Worm (Caenorhabditis elegans) whole organism, L3 larva: ENCODE measurements around the gene C28D4.4.

Source experiments
- R02D3.7 ChIP-seq: fragments of 150-350 bp; optimal IDR thresholded peaks from 2 replicates; lab custom pipeline; 2014; ENCODE audit warnings: missing biosample characterization, missing genetic modification characterization
- ZK546.5 ChIP-seq: sonication (generic microtip); optimal IDR thresholded peaks from 2 replicates; lab custom pipeline; 2017; ENCODE audit warnings: missing biosample characterization, missing genetic modification characterization
- aly-2 ChIP-seq: fragments of 150-350 bp; optimal IDR thresholded peaks from 2 replicates; lab custom pipeline; 2014; ENCODE audit warnings: missing biosample characterization, missing genetic modification characterization
- ceh-28 ChIP-seq: fragments of 150-350 bp; optimal IDR thresholded peaks from 2 replicates; lab custom pipeline; 2014; ENCODE audit warnings: missing biosample characterization, missing genetic modification reagents, missing genetic modification characterization
- daf-12 ChIP-seq: fragments of 150-350 bp; optimal IDR thresholded peaks from 2 replicates; lab custom pipeline; 2014; ENCODE audit warnings: missing biosample characterization, missing genetic modification reagents, missing genetic modification characterization
- elt-1 ChIP-seq: fragments of 150-350 bp; optimal IDR thresholded peaks from 2 replicates; lab custom pipeline; 2014; ENCODE audit warnings: missing biosample characterization, missing genetic modification characterization
- elt-2 ChIP-seq: sonication (generic microtip); optimal IDR thresholded peaks from 2 replicates; lab custom pipeline; 2016; ENCODE audit warnings: missing genetic modification reagents, mild to moderate bottlenecking, missing genetic modification characterization, missing compliant biosample characterization
- elt-3 ChIP-seq, 3 experiments: fragments of 150-350 bp in 1 of 3; sonication (generic microtip) in 2 of 3; optimal IDR thresholded peaks; 2 replicates in 2 of 3; 4 replicates in 1 of 3; lab custom pipeline; 2014 to 2017; ENCODE audit warnings: missing biosample characterization in 3 of 3, missing genetic modification characterization in 3 of 3
- eor-1 ChIP-seq, 2 experiments: fragments of 150-350 bp; optimal IDR thresholded peaks; 2 replicates each; lab custom pipeline; 2014 to 2018; ENCODE audit warnings: missing biosample characterization in 2 of 2, missing genetic modification characterization in 2 of 2
- fkh-10 ChIP-seq: sonication (generic microtip); optimal IDR thresholded peaks from 2 replicates; lab custom pipeline; 2017; ENCODE audit warnings: missing biosample characterization, missing genetic modification reagents, missing genetic modification characterization
- fkh-2 ChIP-seq: fragments of 150-350 bp; optimal IDR thresholded peaks from 2 replicates; lab custom pipeline; 2014; ENCODE audit warnings: missing biosample characterization, missing genetic modification reagents, missing genetic modification characterization
- fos-1 ChIP-seq: fragments of 150-350 bp; optimal IDR thresholded peaks from 2 replicates; lab custom pipeline; 2014; ENCODE audit warnings: missing biosample characterization, missing genetic modification characterization
- hmg-11 ChIP-seq: sonication (generic microtip); optimal IDR thresholded peaks from 2 replicates; lab custom pipeline; 2016; ENCODE audit warnings: missing genetic modification characterization, missing compliant biosample characterization
- jun-1 ChIP-seq: fragments of 150-350 bp; optimal IDR thresholded peaks from 2 replicates; lab custom pipeline; 2014; ENCODE audit warnings: missing biosample characterization, missing genetic modification reagents, missing genetic modification characterization
- lin-15B ChIP-seq: fragments of 150-350 bp; optimal IDR thresholded peaks from 2 replicates; lab custom pipeline; 2014; ENCODE audit warnings: missing biosample characterization, missing genetic modification characterization
- lin-39 ChIP-seq: fragments of 150-350 bp; optimal IDR thresholded peaks from 2 replicates; lab custom pipeline; 2018; ENCODE audit warnings: missing biosample characterization, missing genetic modification reagents, missing genetic modification characterization
- mml-1 ChIP-seq: fragments of 150-350 bp; sonication (generic microtip); optimal IDR thresholded peaks from 3 replicates; lab custom pipeline; 2014; ENCODE audit warnings: missing biosample characterization, missing genetic modification characterization
- nhr-11 ChIP-seq: fragments of 150-350 bp; optimal IDR thresholded peaks from 2 replicates; lab custom pipeline; 2014; ENCODE audit warnings: missing biosample characterization, missing genetic modification characterization
- nhr-12 ChIP-seq: fragments of 150-350 bp; optimal IDR thresholded peaks from 2 replicates; lab custom pipeline; 2014; ENCODE audit warnings: missing biosample characterization, missing genetic modification characterization
- nhr-25 ChIP-seq: sonication (generic microtip); optimal IDR thresholded peaks from 2 replicates; lab custom pipeline; 2017; ENCODE audit warnings: missing biosample characterization, missing genetic modification characterization
- nhr-28 ChIP-seq: fragments of 150-350 bp; optimal IDR thresholded peaks from 2 replicates; lab custom pipeline; 2014; ENCODE audit warnings: missing biosample characterization, missing genetic modification characterization
- nhr-43 ChIP-seq: sonication (generic microtip); optimal IDR thresholded peaks from 2 replicates; lab custom pipeline; 2016; ENCODE audit warnings: mild to moderate bottlenecking, missing genetic modification characterization, missing compliant biosample characterization; ENCODE audit not compliant: poor library complexity, severe bottlenecking
- nhr-76 ChIP-seq: fragments of 150-350 bp; sonication (generic microtip); optimal IDR thresholded peaks from 5 replicates; lab custom pipeline; 2014; ENCODE audit warnings: missing biosample characterization, missing genetic modification characterization
- nhr-77 ChIP-seq: fragments of 150-350 bp; optimal IDR thresholded peaks from 2 replicates; lab custom pipeline; 2014; ENCODE audit warnings: missing biosample characterization, missing genetic modification characterization
- pqm-1 ChIP-seq: fragments of 150-350 bp; optimal IDR thresholded peaks from 2 replicates; lab custom pipeline; 2017; ENCODE audit warnings: missing biosample characterization, missing genetic modification characterization, inconsistent platforms
- sea-2 ChIP-seq: fragments of 150-350 bp; sonication (generic microtip); optimal IDR thresholded peaks from 4 replicates; lab custom pipeline; 2014; ENCODE audit warnings: missing biosample characterization, missing genetic modification reagents, missing genetic modification characterization
- skn-1 ChIP-seq: fragments of 150-350 bp; optimal IDR thresholded peaks from 2 replicates; lab custom pipeline; 2014; ENCODE audit warnings: missing biosample characterization, missing genetic modification characterization
- tbx-2 ChIP-seq: sonication (generic microtip); optimal IDR thresholded peaks from 2 replicates; lab custom pipeline; 2016; ENCODE audit warnings: mild to moderate bottlenecking, missing genetic modification characterization, missing compliant biosample characterization
- unc-39 ChIP-seq: sonication (generic microtip); optimal IDR thresholded peaks from 4 replicates; lab custom pipeline; 2017; ENCODE audit warnings: missing biosample characterization, missing genetic modification characterization
- unc-62 ChIP-seq: fragments of 150-350 bp; sonication (generic microtip); optimal IDR thresholded peaks from 4 replicates; lab custom pipeline; 2014; ENCODE audit warnings: missing biosample characterization, missing genetic modification reagents, missing genetic modification characterization
- ztf-11 ChIP-seq: fragments of 150-350 bp; optimal IDR thresholded peaks from 2 replicates; lab custom pipeline; 2014; ENCODE audit warnings: missing biosample characterization, missing genetic modification characterization
- ztf-4 ChIP-seq: fragments of 150-350 bp; optimal IDR thresholded peaks from 2 replicates; lab custom pipeline; 2014; ENCODE audit warnings: missing biosample characterization, missing genetic modification characterization

Gene C28D4.4

DNA sequence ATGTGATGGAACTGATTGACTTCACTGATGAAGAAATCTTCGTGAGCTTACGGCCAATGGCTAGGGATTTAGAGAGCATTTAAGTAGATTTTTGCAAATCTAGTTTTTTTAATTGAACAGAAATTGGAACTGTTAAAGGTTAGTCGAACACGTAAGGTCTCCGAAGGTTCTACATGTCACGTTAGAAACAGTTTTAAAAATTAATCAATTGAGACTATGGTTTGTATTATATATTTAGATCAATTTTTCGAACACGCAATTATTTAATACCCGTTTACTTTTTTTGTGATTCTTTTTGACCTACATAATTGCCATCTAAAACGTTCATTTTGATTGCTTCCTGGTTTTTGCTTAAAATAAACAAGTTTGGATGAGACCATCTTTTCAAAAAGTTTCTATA lies at the start of gene C28D4.4:
Gene C28D4.4 (minus strand): TSS at position 101 of the 400 bp plus-strand sequence.
- TF ChIP-seq fkh-10 (no peak), nhr-77 (tag; lab: Kevin White, UChicago) (no peak), elt-3 (tag; optimal IDR thresholded peaks at IDR 0.05; lab: Kevin White, UChicago) (no peak), tbx-2 (tag; lab: Kevin White, UChicago) (no peak), mml-1 (tag; lab: Kevin White, UChicago) (no peak), daf-12 (tag; lab: Kevin White, UChicago) (no peak), sea-2 (no peak), R02D3.7 (tag; lab: Kevin White, UChicago) (no peak), jun-1 (tag; lab: Kevin White, UChicago) (no peak), ZK546.5 (tag; lab: Kevin White, UChicago) (no peak)

DNA sequence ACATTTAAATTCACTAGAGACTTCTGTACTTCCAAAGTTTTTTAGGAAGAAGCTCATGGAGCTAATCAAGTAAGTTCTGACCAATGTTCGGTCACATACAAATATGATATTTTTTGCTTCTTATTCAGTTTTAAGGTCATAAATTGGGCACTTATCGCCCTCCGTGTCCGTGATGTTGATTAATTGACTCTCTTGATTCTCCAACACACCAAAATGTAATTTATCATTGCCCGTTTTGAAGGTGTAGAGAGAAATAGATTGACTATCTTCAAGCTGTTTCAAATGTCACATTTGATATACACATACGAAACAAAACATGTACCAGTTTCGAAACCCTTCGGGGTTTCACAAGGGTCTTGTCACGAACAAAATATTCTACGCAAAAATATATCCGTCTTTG lies 45.9 kb upstream of the C28D4.4 start:
- TF ChIP-seq unc-62 (GFP tag; lab: Kevin White, UChicago), result peak; percentile 68
- TF ChIP-seq ztf-11 (tag; lab: Kevin White, UChicago), result no peak
- peak; percentile 36 for TF ChIP-seq nhr-25
- TF ChIP-seq lin-39 (tag; lab: Kevin White, UChicago), result peak; percentile 60
- TF ChIP-seq, all 47 proteins: peak for 3

DNA sequence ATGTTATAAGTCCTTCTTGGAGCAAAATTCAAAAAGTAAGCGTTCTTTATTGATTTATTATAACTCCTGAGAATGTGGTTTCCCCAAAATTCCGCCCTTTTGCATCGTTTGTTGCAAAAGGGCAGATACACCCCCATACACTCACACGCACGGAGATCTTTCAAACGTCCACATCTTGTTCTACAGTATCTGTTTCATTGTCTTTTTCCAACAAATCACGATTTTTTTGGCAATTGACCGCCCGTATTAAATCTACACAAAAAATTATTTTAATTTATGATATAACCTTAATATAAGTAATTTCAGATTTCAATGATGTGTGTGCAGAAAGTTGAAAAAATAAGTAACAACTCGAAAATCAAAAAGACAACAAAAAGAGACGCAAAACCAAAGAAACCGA lies 44.7 kb upstream of the C28D4.4 start, which contains the start of gene T13F2.4:
Gene T13F2.4 (plus strand): TSS at position 301 of the 400 bp plus-strand sequence.
- TF ChIP-seq nhr-43 (tag; lab: Kevin White, UChicago), result no peak
- TF ChIP-seq nhr-77 (tag; lab: Kevin White, UChicago), result no peak
- no peak for TF ChIP-seq tbx-2 (tag; lab: Kevin White, UChicago)
- no peak for TF ChIP-seq eor-1 (tag; optimal IDR thresholded peaks at IDR 0.05; lab: Kevin White, UChicago)
- TF ChIP-seq skn-1 (tag; lab: Kevin White, UChicago), result no peak
- TF ChIP-seq nhr-28 (tag; lab: Kevin White, UChicago), result no peak
- no peak for TF ChIP-seq unc-62 (GFP tag; lab: Kevin White, UChicago)
- no peak for TF ChIP-seq hmg-11
- no peak for TF ChIP-seq elt-1 (tag; lab: Kevin White, UChicago)
- no peak for TF ChIP-seq nhr-76
- TF ChIP-seq nhr-25, result no peak
- no peak for TF ChIP-seq lin-15B (tag; lab: Kevin White, UChicago)
- no peak for TF ChIP-seq ZK546.5 (tag; lab: Kevin White, UChicago)
- no peak for TF ChIP-seq unc-39 (tag; lab: Kevin White, UChicago)
- no peak for TF ChIP-seq aly-2 (tag; lab: Kevin White, UChicago)

DNA sequence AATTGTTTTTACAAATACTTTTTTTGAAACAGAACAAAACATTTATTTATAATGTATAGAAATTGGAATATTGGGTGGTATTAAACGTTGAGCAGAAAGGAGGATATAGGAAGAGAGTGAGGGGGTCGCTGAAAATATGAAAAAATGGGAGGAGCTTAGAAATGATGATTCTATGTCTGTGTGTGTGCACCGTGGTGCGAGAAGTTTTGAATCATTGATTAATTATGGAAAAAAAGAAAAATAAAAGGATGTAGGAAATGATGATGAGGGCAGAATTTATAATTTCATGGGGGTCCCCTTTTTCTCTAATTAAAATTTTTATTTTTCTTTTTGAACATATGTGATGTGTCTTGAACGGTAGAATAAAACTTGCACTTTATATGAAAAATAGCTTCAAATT lies 39.9 kb upstream of the C28D4.4 start, which contains the start of gene sre-4:
Gene sre-4 (minus strand): TSS at position 101 of the 400 bp plus-strand sequence.
- TF ChIP-seq elt-3 (tag; optimal IDR thresholded peaks at IDR 0.05; lab: Kevin White, UChicago) (no peak), ceh-28 (tag; lab: Kevin White, UChicago) (no peak), lin-15B (tag; lab: Kevin White, UChicago) (no peak), sea-2 (no peak), nhr-77 (tag; lab: Kevin White, UChicago) (no peak), pqm-1 (no peak), R02D3.7 (tag; lab: Kevin White, UChicago) (no peak), elt-2 (tag; lab: Kevin White, UChicago) (no peak), fos-1 (tag; lab: Kevin White, UChicago) (no peak), tbx-2 (tag; lab: Kevin White, UChicago) (no peak), nhr-12 (no peak), nhr-25 (no peak), nhr-76 (no peak)

DNA sequence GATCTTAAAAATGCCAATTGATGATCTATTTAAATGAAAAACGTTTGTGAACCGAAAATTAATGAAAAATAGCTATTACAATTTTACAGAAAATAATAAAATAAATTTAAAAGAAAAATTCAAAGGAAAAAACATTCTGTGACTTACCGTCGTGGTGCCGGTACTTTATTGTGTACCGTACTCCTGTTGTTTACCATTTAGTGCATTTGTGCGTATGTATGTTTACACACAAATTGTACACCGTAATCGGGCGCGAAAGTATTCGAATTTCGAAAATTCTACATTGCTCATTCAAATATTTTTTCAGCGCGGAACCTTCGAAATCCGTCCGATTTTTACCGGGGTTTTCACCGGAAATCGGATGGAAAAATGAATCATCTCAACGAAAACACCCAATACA lies 33.2 kb upstream of the C28D4.4 start, which contains the start of gene T13F2.6:
Gene T13F2.6 (plus strand): TSS at position 306 of the 400 bp plus-strand sequence.
- TF ChIP-seq daf-12 (tag; lab: Kevin White, UChicago) (no peak), ztf-4 (tag; lab: Kevin White, UChicago) (no peak), elt-1 (tag; lab: Kevin White, UChicago) (no peak), fkh-2 (tag; lab: Kevin White, UChicago) (no peak), sea-2 (no peak), elt-3 (tag; optimal IDR thresholded peaks at IDR 0.05; lab: Kevin White, UChicago) (no peak), fos-1 (tag; lab: Kevin White, UChicago) (no peak), lin-39 (tag; lab: Kevin White, UChicago) (no peak), nhr-28 (tag; lab: Kevin White, UChicago) (no peak), nhr-11 (tag; lab: Kevin White, UChicago) (no peak), nhr-76 (no peak)
